Worm (Caenorhabditis elegans) whole organism, L1 larva: ENCODE results near the gene M199.8.
A peak's percentile ranks its signal among the peaks of the same experiment; 100 is the strongest.

Experiments used
- F16B12.6 ChIP-seq: fragments of 150-350 bp; optimal IDR thresholded peaks from 2 replicates; lab custom pipeline; 2014; ENCODE audit warnings: missing biosample characterization, missing genetic modification characterization
- Y116A8C.19 ChIP-seq: sonication (generic microtip); optimal IDR thresholded peaks from 2 replicates; lab custom pipeline; 2016; ENCODE audit warnings: missing compliant biosample characterization, missing genetic modification characterization, borderline replicate concordance
- aha-1 ChIP-seq: fragments of 150-350 bp; optimal IDR thresholded peaks from 2 replicates; lab custom pipeline; 2014; ENCODE audit warnings: missing biosample characterization, missing genetic modification characterization
- alr-1 ChIP-seq: fragments of 200-800 bp; sonication (Bioruptor generic); optimal IDR thresholded peaks from 2 replicates; lab custom pipeline; 2018; ENCODE audit warnings: borderline replicate concordance, mild to moderate bottlenecking, missing genetic modification characterization, missing compliant biosample characterization
- aly-2 ChIP-seq: fragments of 150-350 bp; optimal IDR thresholded peaks from 2 replicates; lab custom pipeline; 2014; ENCODE audit warnings: missing biosample characterization, missing genetic modification characterization
- ces-1 ChIP-seq: fragments of 150-350 bp; optimal IDR thresholded peaks from 2 replicates; lab custom pipeline; 2014; ENCODE audit warnings: missing biosample characterization, missing genetic modification reagents, missing genetic modification characterization
- efl-1 ChIP-seq, 4 experiments: fragments of 150-350 bp; optimal IDR thresholded peaks in 3 of 4; peaks in 1 of 4; 1 replicate in 1 of 4; 2 replicates in 3 of 4; lab custom pipeline; 2014; ENCODE audit warnings: missing biosample characterization in 2 of 4, missing genetic modification characterization in 2 of 4, missing genetic modification reagents in 2 of 4
- elt-2 ChIP-seq: sonication (generic microtip); optimal IDR thresholded peaks from 2 replicates; lab custom pipeline; 2016; ENCODE audit warnings: missing genetic modification characterization, mild to moderate bottlenecking, inconsistent platforms, missing compliant biosample characterization, missing genetic modification reagents
- ets-5 ChIP-seq: fragments of 200-800 bp; sonication (Bioruptor generic); IDR thresholded peaks from 2 replicates; pipeline ENCODE4 v1.3.6; 2022; ENCODE audit warnings: missing genetic modification characterization, missing compliant biosample characterization
- fkh-8 ChIP-seq: sonication (generic microtip); optimal IDR thresholded peaks from 2 replicates; lab custom pipeline; 2016; ENCODE audit warnings: mild to moderate bottlenecking, missing genetic modification characterization, missing compliant biosample characterization
- fos-1 ChIP-seq: fragments of 150-350 bp; optimal IDR thresholded peaks from 2 replicates; lab custom pipeline; 2014; ENCODE audit warnings: missing biosample characterization, missing genetic modification characterization
- hpl-2 ChIP-seq: fragments of 150-350 bp; optimal IDR thresholded peaks from 2 replicates; lab custom pipeline; 2014; ENCODE audit warnings: missing biosample characterization, missing genetic modification reagents, missing genetic modification characterization
- irx-1 ChIP-seq: sonication (generic microtip); optimal IDR thresholded peaks from 2 replicates; lab custom pipeline; 2016; ENCODE audit warnings: missing genetic modification characterization, missing compliant biosample characterization
- lin-13 ChIP-seq: fragments of 150-350 bp; optimal IDR thresholded peaks from 2 replicates; lab custom pipeline; 2014; ENCODE audit warnings: missing biosample characterization, missing genetic modification reagents, missing genetic modification characterization
- lin-14 ChIP-seq: fragments of 200-800 bp; sonication (Bioruptor generic); optimal IDR thresholded peaks from 2 replicates; lab custom pipeline; 2018; ENCODE audit warnings: mild to moderate bottlenecking, missing genetic modification characterization, moderate library complexity, missing compliant biosample characterization
- lin-15B ChIP-seq: fragments of 150-350 bp; sonication (generic microtip); optimal IDR thresholded peaks from 3 replicates; lab custom pipeline; 2014; ENCODE audit warnings: missing biosample characterization, missing genetic modification characterization
- lir-3 ChIP-seq: sonication (generic microtip); optimal IDR thresholded peaks from 2 replicates; lab custom pipeline; 2016; ENCODE audit warnings: mild to moderate bottlenecking, missing genetic modification characterization, moderate library complexity, missing compliant biosample characterization; ENCODE audit not compliant: poor library complexity
- lsy-2 ChIP-seq, 2 experiments: fragments of 150-350 bp; optimal IDR thresholded peaks; 2 replicates each; lab custom pipeline; 2014; ENCODE audit warnings: missing biosample characterization in 2 of 2, missing genetic modification characterization in 2 of 2
- mab-9 ChIP-seq: fragments of 200-800 bp; sonication (Bioruptor generic); IDR thresholded peaks from 2 replicates; pipeline ENCODE4 v1.3.6; 2022; ENCODE audit warnings: missing genetic modification reagents, missing genetic modification characterization, missing compliant biosample characterization
- mef-2 ChIP-seq: fragments of 150-350 bp; optimal IDR thresholded peaks from 2 replicates; lab custom pipeline; 2014; ENCODE audit warnings: missing biosample characterization, missing genetic modification characterization
- nhr-11 ChIP-seq: fragments of 150-350 bp; optimal IDR thresholded peaks from 2 replicates; lab custom pipeline; 2014; ENCODE audit warnings: missing biosample characterization, missing genetic modification characterization
- nhr-12 ChIP-seq: sonication (generic microtip); optimal IDR thresholded peaks from 2 replicates; lab custom pipeline; 2017; ENCODE audit warnings: missing biosample characterization, missing genetic modification characterization
- nhr-28 ChIP-seq: fragments of 150-350 bp; optimal IDR thresholded peaks from 2 replicates; lab custom pipeline; 2014; ENCODE audit warnings: missing biosample characterization, missing genetic modification characterization
- nhr-47 ChIP-seq: sonication (generic microtip); optimal IDR thresholded peaks from 2 replicates; lab custom pipeline; 2016; ENCODE audit warnings: mild to moderate bottlenecking, missing genetic modification characterization, moderate library complexity, missing compliant biosample characterization
- nhr-71 ChIP-seq: sonication (generic microtip); optimal IDR thresholded peaks from 2 replicates; lab custom pipeline; 2016; ENCODE audit warnings: mild to moderate bottlenecking, missing genetic modification characterization, moderate library complexity, missing compliant biosample characterization
- nhr-77 ChIP-seq: fragments of 150-350 bp; optimal IDR thresholded peaks from 2 replicates; lab custom pipeline; 2014; ENCODE audit warnings: missing biosample characterization, missing genetic modification characterization
- nhr-85 ChIP-seq: sonication (generic microtip); peaks from one replicate; lab custom pipeline; 2016; ENCODE audit warnings: missing genetic modification characterization, inconsistent platforms, missing compliant biosample characterization
- nhr-90 ChIP-seq: sonication (generic microtip); optimal IDR thresholded peaks from 2 replicates; lab custom pipeline; 2016; ENCODE audit warnings: mild to moderate bottlenecking, missing genetic modification characterization, missing compliant biosample characterization; ENCODE audit not compliant: poor library complexity
- pag-3 ChIP-seq: sonication (generic microtip); optimal IDR thresholded peaks from 2 replicates; lab custom pipeline; 2017; ENCODE audit warnings: missing genetic modification characterization, mild to moderate bottlenecking, missing compliant biosample characterization, antibody characterized with exemption, borderline replicate concordance; ENCODE audit not compliant: insufficient read depth
- skn-1 ChIP-seq: fragments of 150-350 bp; optimal IDR thresholded peaks from 2 replicates; lab custom pipeline; 2014; ENCODE audit warnings: missing biosample characterization, missing genetic modification characterization
- snu-23 ChIP-seq: sonication (generic microtip); optimal IDR thresholded peaks from 2 replicates; lab custom pipeline; 2016; ENCODE audit warnings: missing genetic modification characterization, missing compliant biosample characterization
- sox-4 ChIP-seq: sonication (generic microtip); optimal IDR thresholded peaks from 2 replicates; lab custom pipeline; 2016; ENCODE audit warnings: missing genetic modification characterization, missing compliant biosample characterization
- tbx-2 ChIP-seq: sonication (generic microtip); optimal IDR thresholded peaks from 2 replicates; lab custom pipeline; 2016; ENCODE audit warnings: missing genetic modification characterization, missing compliant biosample characterization
- unc-130 ChIP-seq: fragments of 150-350 bp; optimal IDR thresholded peaks from 2 replicates; lab custom pipeline; 2017; ENCODE audit warnings: missing biosample characterization, missing genetic modification characterization, inconsistent platforms
- unc-98 ChIP-seq: fragments of 200-800 bp; sonication (Bioruptor generic); IDR thresholded peaks from 2 replicates; pipeline ENCODE4 v1.3.6; 2022; ENCODE audit warnings: missing genetic modification characterization, missing compliant biosample characterization
- zag-1 ChIP-seq: fragments of 150-350 bp; optimal IDR thresholded peaks from 2 replicates; lab custom pipeline; 2014; ENCODE audit warnings: missing biosample characterization, missing genetic modification characterization

Gene M199.8

DNA sequence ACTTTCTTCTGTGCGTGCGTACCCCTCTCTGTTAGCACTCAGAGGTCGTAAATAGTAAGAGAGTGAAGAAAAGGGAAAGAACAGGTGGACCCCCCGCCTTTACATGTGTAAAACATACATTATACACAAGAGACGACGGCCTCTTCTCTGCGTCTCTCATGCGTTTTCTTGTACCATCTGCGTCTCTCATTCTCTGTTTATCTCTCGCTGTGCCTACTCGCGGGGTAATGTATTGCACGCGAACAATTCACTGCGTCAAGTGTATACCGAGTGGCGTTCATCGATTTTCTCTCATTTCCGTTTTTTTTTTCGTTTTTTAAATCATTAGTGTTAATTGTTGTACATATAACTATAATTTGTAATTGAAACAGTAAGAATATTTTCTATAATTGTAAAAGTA is 26.6 kb downstream of the M199.8 start (continued):
- no peak for TF ChIP-seq unc-98 (GFP tag; lab: Robert Waterston, UW)
- no peak for TF ChIP-seq fos-1
- TF ChIP-seq ces-1 (GFP tag; lab: Kevin White, UChicago): no peak
- TF ChIP-seq skn-1 (tag; lab: Kevin White, UChicago): no peak
- TF ChIP-seq alr-1 (tag; lab: Kevin White, UChicago): no peak
- TF ChIP-seq sox-4 (tag; lab: Kevin White, UChicago): no peak
- TF ChIP-seq pag-3: no peak
- no peak for TF ChIP-seq nhr-77
- TF ChIP-seq snu-23 (GFP tag; lab: Kevin White, UChicago): no peak
- no peak for TF ChIP-seq elt-2 (tag; lab: Kevin White, UChicago)
- TF ChIP-seq lin-14: no peak
- TF ChIP-seq nhr-85 (tag; lab: Kevin White, UChicago): peak; percentile 48
- TF ChIP-seq Y116A8C.19 (tag; lab: Kevin White, UChicago): no peak
- no peak for TF ChIP-seq hpl-2
- no peak for TF ChIP-seq unc-130 (tag; lab: Kevin White, UChicago)
- TF ChIP-seq nhr-28 (tag; lab: Kevin White, UChicago): no peak
- peak; percentile 25 for TF ChIP-seq lin-13 (GFP tag; lab: Kevin White, UChicago)
- no peak for TF ChIP-seq lin-15B (tag; lab: Kevin White, UChicago)
- TF ChIP-seq mef-2 (tag; lab: Kevin White, UChicago): no peak
- no peak for TF ChIP-seq irx-1
- TF ChIP-seq nhr-47: peak; percentile 14
- no peak for TF ChIP-seq zag-1 (tag; lab: Kevin White, UChicago)
- TF ChIP-seq nhr-90: no peak
- TF ChIP-seq nhr-12 (tag; lab: Kevin White, UChicago): no peak
- no peak for TF ChIP-seq mab-9 (GFP tag; lab: Robert Waterston, UW)
- no peak for TF ChIP-seq aly-2
- TF ChIP-seq lir-3: no peak
- no peak for TF ChIP-seq fkh-8 (tag; lab: Kevin White, UChicago)
- TF ChIP-seq efl-1 (optimal IDR thresholded peaks at IDR 0.05; lab: Kevin White, UChicago): peak; percentile 28 to 46
- peak in 1 of 2 experiments; percentile 88 for TF ChIP-seq efl-1 (GFP tag; optimal IDR thresholded peaks at IDR 0.05 in 1 of 2; lab: Kevin White, UChicago)
- TF ChIP-seq aha-1 (tag; lab: Kevin White, UChicago): no peak
- TF ChIP-seq, all 84 proteins: peak for 7

DNA sequence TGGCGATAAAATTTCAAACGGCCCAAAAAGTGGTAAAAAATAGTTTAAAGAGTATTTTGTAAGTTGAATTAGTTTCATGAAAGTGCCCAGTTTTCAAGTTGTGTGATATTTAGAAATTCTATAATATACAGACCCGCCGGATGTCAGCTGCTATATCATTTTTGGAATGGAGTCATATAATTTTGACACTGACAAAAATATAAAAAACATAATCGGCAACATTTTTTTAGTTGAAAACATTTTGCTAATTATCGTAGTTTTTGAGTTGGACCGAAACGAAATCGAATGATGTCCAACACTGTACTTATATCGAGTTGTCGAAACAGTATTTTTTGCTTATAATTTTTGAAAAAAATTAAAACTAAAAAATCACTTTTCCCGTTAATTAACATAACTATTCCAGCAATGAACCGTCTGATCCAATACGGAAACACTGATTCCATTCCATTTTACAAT is 30.5 kb downstream of the M199.8 start, which contains the start of gene srt-44:
TSS of gene srt-44 (plus strand) at position 406 of the 456 bp plus-strand sequence.
- TF ChIP-seq lsy-2 (tag; optimal IDR thresholded peaks at IDR 0.05; lab: Kevin White, UChicago) (no peak), efl-1 (optimal IDR thresholded peaks at IDR 0.05; lab: Kevin White, UChicago) (no peak), efl-1 (GFP tag; optimal IDR thresholded peaks at IDR 0.05 in 1 of 2; lab: Kevin White, UChicago) (peak in 1 of 2 experiments; percentile 55)

DNA sequence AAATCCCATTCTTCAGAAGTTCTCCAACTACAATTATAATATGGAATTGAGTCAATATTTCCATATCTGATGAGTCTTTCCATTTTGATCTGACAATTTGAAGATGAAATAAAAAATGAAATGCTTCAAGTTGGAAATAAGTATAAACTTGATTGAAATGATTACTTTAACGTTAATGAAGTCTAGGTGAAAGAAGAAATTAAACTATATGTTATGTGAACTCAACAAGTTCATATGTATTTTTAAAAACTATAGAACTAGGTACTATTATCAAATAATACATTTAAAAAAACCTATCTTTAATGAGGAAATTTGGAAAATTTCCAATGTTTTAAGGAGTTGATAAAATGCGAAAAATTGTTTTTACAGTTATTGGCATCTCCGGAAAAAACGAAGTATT is 35.5 kb downstream of the M199.8 start, which contains the start of gene srt-49:
TSS of gene srt-49 (minus strand) at position 101 of the 400 bp plus-strand sequence.
- no peak for TF ChIP-seq nhr-11 (tag; lab: Kevin White, UChicago)
- no peak for TF ChIP-seq nhr-71 (tag; lab: Kevin White, UChicago)
- TF ChIP-seq ets-5 (GFP tag; lab: Robert Waterston, UW): no peak
- TF ChIP-seq Y116A8C.19 (tag; lab: Kevin White, UChicago): no peak
- no peak for TF ChIP-seq F16B12.6
- TF ChIP-seq tbx-2 (tag; lab: Kevin White, UChicago): no peak
- no peak for TF ChIP-seq aly-2
